Worm (Caenorhabditis elegans): Measurements from ENCODE around the gene R144.11.
"Not testable (repeated sequence)": the region's sequence is repeated elsewhere in the genome, so short reads cannot be mapped to it uniquely, and the experiment has no call there.

R144.11 gene

ce11 chrIII:4984444-4985086, 24.1 kb downstream of the R144.11 start, which contains the start of gene C27F2.7:
Gene C27F2.7 (minus strand): TSS chrIII:4984494.
- TF ChIP-seq nfya-1 (tag; optimal IDR thresholded peaks at IDR 0.05; ENCODE audit: insufficient read depth) (peak; percentile 72), lin-15B (tag; optimal IDR thresholded peaks at IDR 0.05) (no peak)

- TF ChIP-seq egl-27 (tag; optimal IDR thresholded peaks at IDR 0.05) (no peak), ceh-9 (tag; optimal IDR thresholded peaks at IDR 0.05) (no peak), ZK546.5 (tag; optimal IDR thresholded peaks at IDR 0.05) (no peak), nhr-11 (tag; optimal IDR thresholded peaks at IDR 0.05) (no peak), nhr-25 (tag; optimal IDR thresholded peaks at IDR 0.05) (no peak)
Measured at ce11 chrIII:4983961-4984360, 24.7 kb downstream of the R144.11 start.

ce11 chrIII:4980367-4980766, 28.3 kb downstream of the R144.11 start, which contains the start of gene C27F2.6:
Gene C27F2.6 (minus strand): TSS chrIII:4980467.
- not testable (repeated sequence) for TF ChIP-seq ztf-11 (tag; optimal IDR thresholded peaks at IDR 0.05); ama-1 (optimal IDR thresholded peaks at IDR 0.05); egl-5 (tag; optimal IDR thresholded peaks at IDR 0.05)

- TF ChIP-seq nfya-1 (tag; optimal IDR thresholded peaks at IDR 0.05; ENCODE audit: insufficient read depth) (peak; percentile 12), mml-1 (tag; optimal IDR thresholded peaks at IDR 0.05) (no peak), elt-1 (tag; optimal IDR thresholded peaks at IDR 0.05) (no peak), lin-15B (tag; optimal IDR thresholded peaks at IDR 0.05) (no peak)
Measured at ce11 chrIII:4968146-4968545, 40.5 kb downstream of the R144.11 start.

ce11 chrIII:4967236-4967635, 41.4 kb downstream of the R144.11 start:
- TF ChIP-seq fkh-10 (GFP tag; optimal IDR thresholded peaks at IDR 0.05), result peak; percentile 94
- no peak for TF ChIP-seq sea-2 (GFP tag; optimal IDR thresholded peaks at IDR 0.05)
- no peak for TF ChIP-seq snpc-4 (tag; optimal IDR thresholded peaks at IDR 0.05)

ce11 chrIII:4965271-4965670, 43.4 kb downstream of the R144.11 start, which contains the start of gene nca-2:
Gene nca-2 (plus strand): TSS chrIII:4965571.
- TF ChIP-seq pha-4 (tag; optimal IDR thresholded peaks at IDR 0.05), result no peak
- no peak for TF ChIP-seq tbx-2 (tag; optimal IDR thresholded peaks at IDR 0.05)
- no peak for TF ChIP-seq elt-3 (tag; optimal IDR thresholded peaks at IDR 0.05)
- TF ChIP-seq pqm-1 (tag; optimal IDR thresholded peaks at IDR 0.05), result no peak
- TF ChIP-seq sea-2 (GFP tag; optimal IDR thresholded peaks at IDR 0.05), result no peak
- TF ChIP-seq nhr-77 (tag; optimal IDR thresholded peaks at IDR 0.05), result no peak
- no peak for TF ChIP-seq skn-1 (tag; optimal IDR thresholded peaks at IDR 0.05)
- no peak for TF ChIP-seq lin-15B (tag; optimal IDR thresholded peaks at IDR 0.05)
- TF ChIP-seq ceh-9 (tag; optimal IDR thresholded peaks at IDR 0.05), result no peak
- TF ChIP-seq jun-1 (tag; optimal IDR thresholded peaks at IDR 0.05), result no peak
- TF ChIP-seq elt-1 (tag; optimal IDR thresholded peaks at IDR 0.05), result no peak
- TF ChIP-seq nfya-1 (tag; optimal IDR thresholded peaks at IDR 0.05; ENCODE audit: insufficient read depth), result no peak
- TF ChIP-seq ztf-11 (tag; optimal IDR thresholded peaks at IDR 0.05), result no peak
- no peak for TF ChIP-seq snpc-4 (tag; optimal IDR thresholded peaks at IDR 0.05)
- TF ChIP-seq egl-27 (tag; optimal IDR thresholded peaks at IDR 0.05), result no peak

ce11 chrIII:4962886-4963285, 45.7 kb downstream of the R144.11 start, which contains the start of gene C27F2.9:
Gene C27F2.9 (minus strand): TSS chrIII:4963044.
- TF ChIP-seq nhr-76 (tag; optimal IDR thresholded peaks at IDR 0.05), result no peak
- peak; percentile 92 for TF ChIP-seq nfya-1 (tag; optimal IDR thresholded peaks at IDR 0.05; ENCODE audit: insufficient read depth)
- no peak for TF ChIP-seq nhr-237 (tag; optimal IDR thresholded peaks at IDR 0.05)
- peak; percentile 91 for TF ChIP-seq nhr-23 (tag; optimal IDR thresholded peaks at IDR 0.05)
- TF ChIP-seq ceh-28 (tag; optimal IDR thresholded peaks at IDR 0.05), result peak; percentile 75
- TF ChIP-seq lin-15B (tag; optimal IDR thresholded peaks at IDR 0.05), result peak; percentile 84
- TF ChIP-seq sea-2 (GFP tag; optimal IDR thresholded peaks at IDR 0.05), result no peak
- TF ChIP-seq lin-39 (tag; optimal IDR thresholded peaks at IDR 0.05), result peak; percentile 67
- no peak for TF ChIP-seq zag-1 (tag; optimal IDR thresholded peaks at IDR 0.05)
- peak; percentile 3 for TF ChIP-seq fkh-10 (GFP tag; optimal IDR thresholded peaks at IDR 0.05)
- peak; percentile 91 for TF ChIP-seq snpc-4 (tag; optimal IDR thresholded peaks at IDR 0.05)
- TF ChIP-seq ztf-11 (tag; optimal IDR thresholded peaks at IDR 0.05), result no peak
- TF ChIP-seq mml-1 (tag; optimal IDR thresholded peaks at IDR 0.05), result no peak
- peak; percentile 27 for TF ChIP-seq ceh-82 (tag; optimal IDR thresholded peaks at IDR 0.05)
- TF ChIP-seq elt-1 (tag; optimal IDR thresholded peaks at IDR 0.05), result no peak
- TF ChIP-seq jun-1 (tag; optimal IDR thresholded peaks at IDR 0.05), result peak; percentile 60
- peak; percentile 72 for TF ChIP-seq lsy-12 (tag; optimal IDR thresholded peaks at IDR 0.05)
- peak; percentile 55 for TF ChIP-seq elt-2 (tag; optimal IDR thresholded peaks at IDR 0.05)
- TF ChIP-seq fkh-2 (tag; optimal IDR thresholded peaks at IDR 0.05), result peak; percentile 22
- peak; percentile 79 for TF ChIP-seq R02D3.7 (tag; optimal IDR thresholded peaks at IDR 0.05)
- TF ChIP-seq ama-1 (optimal IDR thresholded peaks at IDR 0.05), result peak; percentile 43
- peak; percentile 50 for TF ChIP-seq nhr-77 (tag; optimal IDR thresholded peaks at IDR 0.05)
- TF ChIP-seq hmg-11 (tag; optimal IDR thresholded peaks at IDR 0.05), result peak; percentile 63
- peak; percentile 70 for TF ChIP-seq tbx-2 (tag; optimal IDR thresholded peaks at IDR 0.05)
- peak; percentile 92 for TF ChIP-seq pha-4 (tag; optimal IDR thresholded peaks at IDR 0.05)
- TF ChIP-seq ceh-9 (tag; optimal IDR thresholded peaks at IDR 0.05), result no peak
- peak; percentile 64 for TF ChIP-seq skn-1 (tag; optimal IDR thresholded peaks at IDR 0.05)
- TF ChIP-seq ZK546.5 (tag; optimal IDR thresholded peaks at IDR 0.05), result no peak
- TF ChIP-seq nhr-25 (tag; optimal IDR thresholded peaks at IDR 0.05), result peak; percentile 79
- TF ChIP-seq ztf-4 (tag; optimal IDR thresholded peaks at IDR 0.05), result no peak
- TF ChIP-seq nhr-11 (tag; optimal IDR thresholded peaks at IDR 0.05), result peak; percentile 51
- peak; percentile 12 for TF ChIP-seq egl-5 (tag; optimal IDR thresholded peaks at IDR 0.05)
